Fruit fly (Drosophila melanogaster): Measurements from ENCODE around the gene CG13272.
A peak's percentile ranks its signal among the peaks of the same experiment; 100 is the strongest.

The CG13272 gene

dm6 chr2L:16818335-16818973 is 13.8 kb downstream of the CG13272 start:
- peak; percentile 78 for TF ChIP-seq CG8159 (tag; optimal IDR thresholded peaks at IDR 0.05)
- peak; percentile 68 for TF ChIP-seq Pif1B (GFP tag; optimal IDR thresholded peaks at IDR 0.05)
- TF ChIP-seq fd96Ca (GFP tag; IDR thresholded peaks at IDR 0.05) = no peak
- peak; percentile 81 for TF ChIP-seq CG4496 (GFP tag; IDR thresholded peaks at IDR 0.05)
- peak; percentile 17 for TF ChIP-seq D1 (tag; optimal IDR thresholded peaks at IDR 0.05)
- peak; percentile 80 for TF ChIP-seq Pif1A (GFP tag; optimal IDR thresholded peaks at IDR 0.05)
- peak; percentile 50 for TF ChIP-seq CG12605 (GFP tag; IDR thresholded peaks at IDR 0.05)
- TF ChIP-seq CG15710 (tag; optimal IDR thresholded peaks at IDR 0.05) = peak; percentile 78
- peak; percentile 35 for TF ChIP-seq gl (tag; optimal IDR thresholded peaks at IDR 0.05)
- TF ChIP-seq Snoo (tag; optimal IDR thresholded peaks at IDR 0.05) = peak; percentile 46
- peak; percentile 70 for TF ChIP-seq CG34367 (tag; optimal IDR thresholded peaks at IDR 0.05)
- TF ChIP-seq CG32121 (GFP tag; IDR thresholded peaks at IDR 0.05) = peak; percentile 74
- TF ChIP-seq CG13204 (GFP tag; optimal IDR thresholded peaks at IDR 0.05) = no peak
- peak; percentile 81 for TF ChIP-seq CG14655 (GFP tag; optimal IDR thresholded peaks at IDR 0.05)
- peak; percentile 80 for TF ChIP-seq CG8301 (tag; optimal IDR thresholded peaks at IDR 0.05)
- peak; percentile 79 for TF ChIP-seq CG17806 (tag; optimal IDR thresholded peaks at IDR 0.05)
- TF ChIP-seq EcR (GFP tag; optimal IDR thresholded peaks at IDR 0.05) = peak; percentile 86
- no peak for TF ChIP-seq CG10348 (GFP tag; IDR thresholded peaks at IDR 0.05)
- no peak for TF ChIP-seq rn (GFP tag; IDR thresholded peaks at IDR 0.05)
- peak; percentile 69 for TF ChIP-seq CG9948 (tag; optimal IDR thresholded peaks at IDR 0.05)
- TF ChIP-seq Ets98B (GFP tag; IDR thresholded peaks at IDR 0.05) = peak; percentile 75

DNA sequence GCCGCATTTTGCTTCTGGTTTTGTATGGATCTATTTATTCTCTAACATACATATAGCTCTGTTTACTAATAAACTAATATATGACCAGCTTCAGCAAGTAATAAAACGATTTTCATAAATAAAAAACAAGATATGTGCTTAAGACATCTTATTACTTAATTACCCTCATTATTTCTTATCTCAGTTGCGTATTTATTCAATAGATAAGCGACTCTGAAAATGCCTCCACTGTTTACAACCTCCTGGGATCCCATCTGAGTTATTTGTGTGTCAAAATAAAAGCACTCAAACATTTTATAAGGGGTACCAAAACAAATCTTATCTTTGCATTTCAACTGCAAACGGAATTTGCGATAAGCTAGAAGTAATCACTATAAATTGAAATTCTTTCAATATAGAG is 15.0 kb downstream of the CG13272 start:
- TF ChIP-seq CG8159 (tag; optimal IDR thresholded peaks at IDR 0.05) = no peak
- no peak for TF ChIP-seq CG8301 (tag; optimal IDR thresholded peaks at IDR 0.05)
- TF ChIP-seq CG9948 (tag; optimal IDR thresholded peaks at IDR 0.05) = no peak

dm6 chr2L:16820993-16821392 is 16.3 kb downstream of the CG13272 start, which contains the start of gene CG13280:
Gene CG13280, minus strand, starts transcription at chr2L:16821093.
- no peak for TF ChIP-seq CG34367 (tag; optimal IDR thresholded peaks at IDR 0.05)
- TF ChIP-seq Ets98B (GFP tag; IDR thresholded peaks at IDR 0.05) = no peak
- no peak for TF ChIP-seq rn (GFP tag; IDR thresholded peaks at IDR 0.05)
- TF ChIP-seq CG8301 (tag; optimal IDR thresholded peaks at IDR 0.05) = no peak
- TF ChIP-seq CG8159 (tag; optimal IDR thresholded peaks at IDR 0.05) = no peak
- no peak for TF ChIP-seq CG12605 (GFP tag; IDR thresholded peaks at IDR 0.05)
- no peak for TF ChIP-seq Pif1B (GFP tag; optimal IDR thresholded peaks at IDR 0.05)
- no peak for TF ChIP-seq CG13204 (GFP tag; optimal IDR thresholded peaks at IDR 0.05)

DNA sequence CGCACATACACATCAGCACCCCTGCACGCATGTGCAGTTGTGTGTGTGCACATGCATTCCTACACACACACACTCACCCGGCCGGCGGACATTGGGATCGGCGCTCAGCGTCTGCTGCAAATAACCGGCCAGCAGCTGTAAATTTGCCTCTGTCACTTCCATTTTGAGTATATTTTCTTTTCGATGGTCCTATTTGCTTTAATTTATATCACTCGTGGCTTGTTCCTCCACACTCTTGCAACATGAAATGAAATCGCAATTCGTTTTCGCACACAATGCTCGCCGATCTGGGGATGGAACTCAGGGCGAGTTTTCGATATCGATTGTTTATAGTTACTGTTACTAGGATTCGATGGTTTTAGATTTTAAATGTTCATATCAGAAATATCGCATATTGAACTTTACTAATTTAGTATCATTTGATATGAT is 20.2 kb downstream of the CG13272 start, which contains the start of gene Cse1:
Cse1 (minus strand) TSS at position 303 of the 429 bp plus-strand sequence.
- no peak for TF ChIP-seq CG8159 (tag; optimal IDR thresholded peaks at IDR 0.05)
- no peak for TF ChIP-seq gl (tag; optimal IDR thresholded peaks at IDR 0.05)
- TF ChIP-seq D1 (tag; optimal IDR thresholded peaks at IDR 0.05) = no peak
- no peak for TF ChIP-seq CG32121 (GFP tag; IDR thresholded peaks at IDR 0.05)
- TF ChIP-seq CG10348 (GFP tag; IDR thresholded peaks at IDR 0.05) = no peak
- no peak for TF ChIP-seq CG13204 (GFP tag; optimal IDR thresholded peaks at IDR 0.05)
- no peak for TF ChIP-seq Ets98B (GFP tag; IDR thresholded peaks at IDR 0.05)
- TF ChIP-seq Snoo (tag; optimal IDR thresholded peaks at IDR 0.05) = no peak
- TF ChIP-seq CG17806 (tag; optimal IDR thresholded peaks at IDR 0.05) = no peak
- no peak for TF ChIP-seq CG12605 (GFP tag; IDR thresholded peaks at IDR 0.05)
- TF ChIP-seq CG9948 (tag; optimal IDR thresholded peaks at IDR 0.05) = no peak
- TF ChIP-seq CG34367 (tag; optimal IDR thresholded peaks at IDR 0.05) = no peak
- no peak for TF ChIP-seq rn (GFP tag; IDR thresholded peaks at IDR 0.05)
- TF ChIP-seq CG14655 (GFP tag; optimal IDR thresholded peaks at IDR 0.05) = no peak

dm6 chr2L:16826872-16827506 is 22.3 kb downstream of the CG13272 start, which contains the start of gene AspRS-m:
Gene AspRS-m, plus strand, starts transcription at chr2L:16827078.
- TF ChIP-seq CG15710 (tag; optimal IDR thresholded peaks at IDR 0.05) = no peak
- TF ChIP-seq CG13204 (GFP tag; optimal IDR thresholded peaks at IDR 0.05) = no peak
- no peak for TF ChIP-seq CG14655 (GFP tag; optimal IDR thresholded peaks at IDR 0.05)
- no peak for TF ChIP-seq Pif1B (GFP tag; optimal IDR thresholded peaks at IDR 0.05)
- TF ChIP-seq CG8159 (tag; optimal IDR thresholded peaks at IDR 0.05) = no peak
- no peak for TF ChIP-seq CG4496 (GFP tag; IDR thresholded peaks at IDR 0.05)
- TF ChIP-seq CG8301 (tag; optimal IDR thresholded peaks at IDR 0.05) = no peak
- TF ChIP-seq Ets98B (GFP tag; IDR thresholded peaks at IDR 0.05) = no peak
- TF ChIP-seq gl (tag; optimal IDR thresholded peaks at IDR 0.05) = no peak
- no peak for TF ChIP-seq CG10348 (GFP tag; IDR thresholded peaks at IDR 0.05)
- TF ChIP-seq Snoo (tag; optimal IDR thresholded peaks at IDR 0.05) = no peak
- TF ChIP-seq CG17806 (tag; optimal IDR thresholded peaks at IDR 0.05) = no peak
- no peak for TF ChIP-seq EcR (GFP tag; optimal IDR thresholded peaks at IDR 0.05)
- no peak for TF ChIP-seq fd96Ca (GFP tag; IDR thresholded peaks at IDR 0.05)
- TF ChIP-seq Pif1A (GFP tag; optimal IDR thresholded peaks at IDR 0.05) = no peak
- TF ChIP-seq rn (GFP tag; IDR thresholded peaks at IDR 0.05) = no peak
- no peak for TF ChIP-seq CG12605 (GFP tag; IDR thresholded peaks at IDR 0.05)

DNA sequence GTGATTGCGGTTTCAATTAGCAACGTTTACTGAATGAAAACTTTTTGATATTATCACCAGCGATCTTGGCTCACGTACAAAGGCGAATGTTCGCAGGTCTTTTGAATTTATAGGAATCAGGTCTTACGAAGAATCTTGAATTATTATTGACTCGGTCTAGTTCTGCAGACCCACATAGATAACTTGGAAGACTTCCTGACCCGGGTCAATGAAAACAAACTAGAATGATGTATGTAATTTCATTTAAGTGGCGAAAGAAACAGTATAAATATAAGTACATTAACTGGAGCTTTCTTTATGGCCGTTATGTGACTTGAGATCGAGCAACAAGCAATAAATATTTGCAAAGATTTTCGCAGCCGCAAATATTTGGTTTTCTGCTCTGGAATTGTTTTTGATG is 29.7 kb downstream of the CG13272 start, which contains the start of gene CG13282:
CG13282 (minus strand) TSS at position 101 of the 400 bp plus-strand sequence.
- TF ChIP-seq CG15710 (tag; optimal IDR thresholded peaks at IDR 0.05) (no peak), Ets98B (GFP tag; IDR thresholded peaks at IDR 0.05) (no peak), CG10348 (GFP tag; IDR thresholded peaks at IDR 0.05) (no peak), CG14655 (GFP tag; optimal IDR thresholded peaks at IDR 0.05) (no peak), CG32121 (GFP tag; IDR thresholded peaks at IDR 0.05) (no peak), D1 (tag; optimal IDR thresholded peaks at IDR 0.05) (no peak), CG9948 (tag; optimal IDR thresholded peaks at IDR 0.05) (no peak)

Measured in whole organism, pupa.